Fruit fly (Drosophila melanogaster): ENCODE data around the gene CG5921.

Gene CG5921

dm6 chrX:6090809-6091667, 40.4 kb downstream of the CG5921 start, which contains the start of the genes Nep1 and Mipp2:
Gene Nep1 (plus strand): TSS chrX:6091205.
Gene Mipp2 (minus strand): TSS chrX:6091471.
- TF ChIP-seq h (optimal IDR thresholded peaks at IDR 0.05) (no peak), psq (optimal IDR thresholded peaks at IDR 0.05) (no peak), insv (optimal IDR thresholded peaks at IDR 0.05) (no peak), Myc (optimal IDR thresholded peaks at IDR 0.05) (no peak), Sin3A (optimal IDR thresholded peaks at IDR 0.05) (no peak), ttk (optimal IDR thresholded peaks at IDR 0.05) (no peak)

- no peak for TF ChIP-seq Sin3A (optimal IDR thresholded peaks at IDR 0.05)
- TF ChIP-seq insv (optimal IDR thresholded peaks at IDR 0.05): no peak
- no peak for TF ChIP-seq Myc (optimal IDR thresholded peaks at IDR 0.05)
- TF ChIP-seq h (optimal IDR thresholded peaks at IDR 0.05): no peak
These were observed 41.6 kb downstream of the CG5921 start for dm6 chrX:6092235-6092634.

- TF ChIP-seq Myc (optimal IDR thresholded peaks at IDR 0.05): no peak
- no peak for TF ChIP-seq ttk (optimal IDR thresholded peaks at IDR 0.05)
- TF ChIP-seq insv (optimal IDR thresholded peaks at IDR 0.05): no peak
These were observed 43.5 kb downstream of the CG5921 start for dm6 chrX:6094078-6094477.

- TF ChIP-seq Sin3A (optimal IDR thresholded peaks at IDR 0.05) (no peak), psq (optimal IDR thresholded peaks at IDR 0.05) (no peak), Myc (optimal IDR thresholded peaks at IDR 0.05) (no peak), ttk (optimal IDR thresholded peaks at IDR 0.05) (no peak), insv (optimal IDR thresholded peaks at IDR 0.05) (no peak), h (optimal IDR thresholded peaks at IDR 0.05) (no peak)
These were observed 44.0 kb downstream of the CG5921 start for dm6 chrX:6094599-6094998.

dm6 chrX:6097578-6097977, 47.0 kb downstream of the CG5921 start:
- no peak for TF ChIP-seq psq (optimal IDR thresholded peaks at IDR 0.05)
- TF ChIP-seq Sin3A (optimal IDR thresholded peaks at IDR 0.05): no peak
- TF ChIP-seq h (optimal IDR thresholded peaks at IDR 0.05): no peak
- no peak for TF ChIP-seq ttk (optimal IDR thresholded peaks at IDR 0.05)
- TF ChIP-seq Myc (optimal IDR thresholded peaks at IDR 0.05): no peak
- TF ChIP-seq insv (optimal IDR thresholded peaks at IDR 0.05): no peak

DNA sequence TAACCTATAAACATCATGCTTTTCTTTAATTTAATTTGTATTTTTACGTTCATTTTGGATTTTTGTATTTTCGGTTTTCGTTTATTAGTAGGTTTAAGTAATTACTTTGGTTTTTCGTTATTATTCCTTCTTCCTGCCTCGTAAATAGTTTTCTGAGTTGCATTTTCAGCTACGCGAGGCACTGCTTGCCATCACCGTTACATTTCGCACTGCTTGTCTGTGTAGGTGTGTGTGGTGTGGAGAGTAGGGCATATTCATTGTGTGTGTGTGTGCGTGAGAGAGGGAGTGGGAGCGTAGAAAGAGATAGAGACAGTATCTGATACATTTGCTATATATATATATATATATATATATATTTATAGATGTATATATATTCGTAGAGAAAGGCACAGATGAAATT, 54.1 kb downstream of the CG5921 start:
- TF ChIP-seq psq (optimal IDR thresholded peaks at IDR 0.05): no peak
- TF ChIP-seq h (optimal IDR thresholded peaks at IDR 0.05): no peak
- no peak for TF ChIP-seq Myc (optimal IDR thresholded peaks at IDR 0.05)
- no peak for TF ChIP-seq insv (optimal IDR thresholded peaks at IDR 0.05)
- no peak for TF ChIP-seq ttk (optimal IDR thresholded peaks at IDR 0.05)
- no peak for TF ChIP-seq Sin3A (optimal IDR thresholded peaks at IDR 0.05)

- TF ChIP-seq psq (optimal IDR thresholded peaks at IDR 0.05) (no peak), Myc (optimal IDR thresholded peaks at IDR 0.05) (no peak)
These were observed 59.2 kb downstream of the CG5921 start for dm6 chrX:6109872-6110271.
